Fruit fly (Drosophila melanogaster): ENCODE data around the gene CG9231.

Gene CG9231

DNA sequence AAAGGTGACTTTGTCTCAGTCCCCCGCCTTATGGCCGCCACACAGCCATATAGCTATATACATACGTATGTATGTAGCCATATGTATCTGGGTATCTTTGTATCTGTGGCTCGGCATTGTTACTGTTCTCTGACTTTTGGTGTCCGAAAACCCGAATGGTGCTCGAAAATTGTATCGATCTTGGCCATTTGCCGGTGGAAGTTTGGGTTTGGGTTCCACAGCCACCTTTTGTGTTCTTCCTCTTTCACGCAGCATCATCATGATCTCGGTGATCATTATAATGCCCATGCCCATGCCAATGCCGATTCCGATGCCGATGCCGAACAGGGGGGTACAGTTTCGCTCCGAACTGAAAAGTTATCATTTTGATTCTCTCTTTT lies 27.8 kb downstream of the CG9231 start:
- TF ChIP-seq CG14050 (GFP tag; IDR thresholded peaks at IDR 0.05) (no peak), dpn (GFP tag; optimal IDR thresholded peaks at IDR 0.05) (no peak), danr (GFP tag; IDR thresholded peaks at IDR 0.05) (no peak), Deaf1 (tag; optimal IDR thresholded peaks at IDR 0.05) (peak; percentile 64), tll (GFP tag; optimal IDR thresholded peaks at IDR 0.05) (peak in 1 of 2 experiments; percentile 66), amos (GFP tag; IDR thresholded peaks at IDR 0.05; ENCODE audit: partially characterized antibody) (no peak), CG17385 (GFP tag; optimal IDR thresholded peaks at IDR 0.05) (peak; percentile 82), CG13894 (tag; optimal IDR thresholded peaks at IDR 0.05) (peak; percentile 92), Scr (GFP tag; IDR thresholded peaks at IDR 0.05; ENCODE audit: partially characterized antibody) (0 out of 2 replicates have a peak, but pooled peaks have one; percentile 10), pros (GFP tag; optimal IDR thresholded peaks at IDR 0.05) (peak; percentile 68), CG12769 (tag; optimal IDR thresholded peaks at IDR 0.05) (peak; percentile 85), lbe (GFP tag; optimal IDR thresholded peaks at IDR 0.05) (peak; percentile 28), corto (GFP tag; optimal IDR thresholded peaks at IDR 0.05) (no peak), CG2120 (GFP tag; optimal IDR thresholded peaks at IDR 0.05) (no peak), Lpt (GFP tag; optimal IDR thresholded peaks at IDR 0.05) (peak; percentile 84), onecut (GFP tag; IDR thresholded peaks at IDR 0.05) (peak; percentile 23; the same call in 1 of the 2 replicates), wdn (GFP tag; IDR thresholded peaks at IDR 0.05) (peak; percentile 5; the same call in 1 of the 2 replicates), sens (GFP tag) (peak; percentile 69), D (optimal IDR thresholded peaks at IDR 0.05) (peak; percentile 85), D (GFP tag; optimal IDR thresholded peaks at IDR 0.05) (no peak), CG10543 (GFP tag; optimal IDR thresholded peaks at IDR 0.05) (peak; percentile 51), CG5245 (GFP tag; optimal IDR thresholded peaks at IDR 0.05) (no peak), cg (GFP tag; optimal IDR thresholded peaks at IDR 0.05) (peak; percentile 68), sug (tag; optimal IDR thresholded peaks at IDR 0.05) (peak; percentile 21), kni (GFP tag; optimal IDR thresholded peaks at IDR 0.05) (peak; percentile 97)

DNA sequence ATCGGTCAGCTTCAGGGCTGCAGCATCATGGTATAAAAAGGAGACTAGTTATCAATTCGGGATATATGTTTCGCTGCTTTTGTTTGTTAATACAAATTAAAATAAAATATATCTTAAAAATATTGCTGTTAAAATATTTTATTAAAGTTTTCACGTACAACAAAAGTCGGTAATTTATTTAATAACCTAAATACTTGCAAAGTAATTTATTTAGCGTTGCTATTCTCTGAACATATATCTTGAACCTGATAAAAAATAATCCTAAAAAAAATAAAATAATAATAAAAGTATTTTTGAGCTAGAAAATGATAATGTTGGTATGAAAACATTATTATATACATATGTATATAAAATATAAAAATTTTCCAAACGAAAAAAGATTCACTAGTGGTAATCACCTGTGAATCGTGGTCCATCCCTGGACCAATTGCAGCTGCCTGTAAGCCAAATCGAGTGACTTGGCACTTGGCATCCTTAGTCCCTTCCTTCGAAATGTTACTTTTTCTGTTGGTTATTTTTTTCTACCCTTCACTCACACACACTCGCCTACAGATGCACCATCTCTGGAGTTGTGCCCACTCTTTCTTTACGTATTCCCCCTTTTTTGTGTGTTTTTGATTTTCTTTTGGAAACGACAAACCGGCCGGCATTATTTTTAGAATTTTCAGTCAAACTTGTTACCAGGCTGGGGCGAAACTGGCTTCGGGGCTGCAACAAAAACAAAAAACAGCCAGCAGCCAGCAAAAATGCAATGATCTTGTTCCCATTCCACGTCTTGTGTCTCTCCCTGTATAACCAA lies 28.4 kb downstream of the CG9231 start:
- TF ChIP-seq trem (tag; optimal IDR thresholded peaks at IDR 0.05) (peak; percentile 22), CG31388 (GFP tag; optimal IDR thresholded peaks at IDR 0.05) (no peak), CG1233 (GFP tag; optimal IDR thresholded peaks at IDR 0.05) (peak; percentile 41), tio (GFP tag; optimal IDR thresholded peaks at IDR 0.05) (peak; percentile 13), exex (tag; optimal IDR thresholded peaks at IDR 0.05) (no peak), zen (tag; optimal IDR thresholded peaks at IDR 0.05) (peak; percentile 53), CG17829 (tag; optimal IDR thresholded peaks at IDR 0.05) (peak; percentile 64), D19A (tag; optimal IDR thresholded peaks at IDR 0.05) (peak; percentile 38), CHES-1-like (GFP tag; optimal IDR thresholded peaks at IDR 0.05) (no peak), ash1 (GFP tag; optimal IDR thresholded peaks at IDR 0.05) (no peak), sc (optimal IDR thresholded peaks at IDR 0.05) (no peak), sc (GFP tag; optimal IDR thresholded peaks at IDR 0.05) (peak; percentile 45), CG34422 (GFP tag; IDR thresholded peaks at IDR 0.05) (no peak), Oli (tag; optimal IDR thresholded peaks at IDR 0.05) (peak; percentile 16), tll (GFP tag; optimal IDR thresholded peaks at IDR 0.05) (no peak), CG16815 (GFP tag; optimal IDR thresholded peaks at IDR 0.05) (peak; percentile 24), CG4404 (GFP tag; IDR thresholded peaks at IDR 0.05) (peak; percentile 45), Rx (GFP tag; IDR thresholded peaks at IDR 0.05) (no peak), CG17361 (GFP tag; IDR thresholded peaks at IDR 0.05) (peak; percentile 77), aop (GFP tag; IDR thresholded peaks at IDR 0.05) (no peak), run (tag; optimal IDR thresholded peaks at IDR 0.05) (no peak), CG13424 (tag; optimal IDR thresholded peaks at IDR 0.05) (peak; percentile 11), E2f1 (GFP tag; IDR thresholded peaks at IDR 0.05) (no peak), dmrt11E (tag; optimal IDR thresholded peaks at IDR 0.05) (peak; percentile 88), CG13775 (GFP tag; optimal IDR thresholded peaks at IDR 0.05) (peak; percentile 33), CG18262 (tag; optimal IDR thresholded peaks at IDR 0.05) (peak; percentile 82)

All from whole organism, embryonic.